Fruit fly (Drosophila melanogaster) whole organism, embryonic: ENCODE data around the gene Acp32CD.

Experiments
- C15 ChIP-seq: fragments of 200-800 bp; sonication (Bioruptor generic); IDR thresholded peaks from 3 replicates; pipeline ENCODE4 v1.3.6; 2022; ENCODE audit warnings: missing biosample characterization, missing genetic modification characterization
- CG10321 ChIP-seq: fragments of 200-800 bp; sonication (Bioruptor generic); IDR thresholded peaks from 2 replicates; pipeline ENCODE4 v1.3.6; 2022; ENCODE audit warnings: missing biosample characterization, missing genetic modification characterization
- CG10366 ChIP-seq: fragments of 200-800 bp; sonication (Bioruptor generic); IDR thresholded peaks from 2 replicates; pipeline ENCODE4 v1.3.6; 2022; ENCODE audit warnings: missing biosample characterization, missing genetic modification characterization
- CG11398 ChIP-seq: fragments of 200-800 bp; sonication (Bioruptor generic); optimal IDR thresholded peaks from 2 replicates; lab custom pipeline; 2016; ENCODE audit warnings: missing biosample characterization, missing genetic modification characterization
- CG11560 ChIP-seq: fragments of 200-800 bp; sonication (Bioruptor generic); IDR thresholded peaks from 3 replicates; pipeline ENCODE4 v1.3.6; 2022; ENCODE audit warnings: missing biosample characterization, missing genetic modification characterization
- CG12104 ChIP-seq: fragments of 200-800 bp; sonication (Bioruptor generic); optimal IDR thresholded peaks from 3 replicates; lab custom pipeline; 2016; ENCODE audit warnings: missing biosample characterization, missing genetic modification characterization
- CG12391 ChIP-seq: fragments of 200-800 bp; sonication (Bioruptor generic); optimal IDR thresholded peaks from 3 replicates; lab custom pipeline; 2018; ENCODE audit warnings: missing biosample characterization, mild to moderate bottlenecking, missing genetic modification characterization, moderate library complexity
- CG12744 ChIP-seq: fragments of 200-800 bp; sonication (Bioruptor generic); optimal IDR thresholded peaks from 2 replicates; lab custom pipeline; 2016; ENCODE audit warnings: missing biosample characterization, missing genetic modification characterization
- CG12769 ChIP-seq: fragments of 200-800 bp; sonication (Bioruptor generic); optimal IDR thresholded peaks from 2 replicates; lab custom pipeline; 2019; ENCODE audit warnings: missing biosample characterization, mild to moderate bottlenecking, missing genetic modification characterization, moderate library complexity
- CG13287 ChIP-seq: fragments of 200-800 bp; sonication (Bioruptor generic); IDR thresholded peaks from 2 replicates; pipeline ENCODE4 v1.3.6; 2022; ENCODE audit warnings: missing biosample characterization, missing genetic modification characterization; ENCODE audit not compliant: partially characterized antibody
- CG13296 ChIP-seq: fragments of 200-800 bp; sonication (Bioruptor generic); optimal IDR thresholded peaks from 3 replicates; lab custom pipeline; 2018; ENCODE audit warnings: missing biosample characterization, mild to moderate bottlenecking, missing genetic modification characterization
- CG13624 ChIP-seq: fragments of 200-800 bp; sonication (Bioruptor generic); optimal IDR thresholded peaks from 2 replicates; lab custom pipeline; 2016; ENCODE audit warnings: missing biosample characterization, missing genetic modification characterization
- CG16813 ChIP-seq: fragments of 200-800 bp; sonication (Bioruptor generic); IDR thresholded peaks from 3 replicates; pipeline ENCODE4 v1.3.6; 2022; ENCODE audit warnings: missing biosample characterization, missing genetic modification characterization; ENCODE audit not compliant: partially characterized antibody
- CG18764 ChIP-seq: fragments of 200-800 bp; sonication (Bioruptor generic); optimal IDR thresholded peaks from 3 replicates; lab custom pipeline; 2016; ENCODE audit warnings: missing biosample characterization, missing genetic modification characterization
- CG2120 ChIP-seq: fragments of 200-800 bp; sonication (Bioruptor generic); optimal IDR thresholded peaks from 3 replicates; lab custom pipeline; 2016; ENCODE audit warnings: missing biosample characterization, missing genetic modification characterization
- CG31224 ChIP-seq: fragments of 200-800 bp; sonication (Bioruptor generic); IDR thresholded peaks from 2 replicates; pipeline ENCODE4 v1.3.6; 2022; ENCODE audit warnings: missing biosample characterization, missing genetic modification characterization
- CG3281 ChIP-seq: fragments of 200-800 bp; sonication (Bioruptor generic); optimal IDR thresholded peaks from 3 replicates; lab custom pipeline; 2017; ENCODE audit warnings: missing biosample characterization, mild to moderate bottlenecking, missing genetic modification characterization
- CG34376 ChIP-seq: fragments of 200-800 bp; sonication (Bioruptor generic); optimal IDR thresholded peaks from 2 replicates; lab custom pipeline; 2018; ENCODE audit warnings: missing biosample characterization, mild to moderate bottlenecking, missing genetic modification characterization
- CG4617 ChIP-seq: fragments of 200-800 bp; sonication (Bioruptor generic); optimal IDR thresholded peaks from 3 replicates; lab custom pipeline; 2016; ENCODE audit warnings: missing biosample characterization, missing genetic modification characterization, borderline replicate concordance
- CG6654 ChIP-seq: fragments of 200-800 bp; sonication (Bioruptor generic); optimal IDR thresholded peaks from 2 replicates; lab custom pipeline; 2017; ENCODE audit warnings: missing biosample characterization, mild to moderate bottlenecking, missing genetic modification characterization
- CG6813 ChIP-seq: fragments of 200-800 bp; sonication (Bioruptor generic); optimal IDR thresholded peaks from 2 replicates; lab custom pipeline; 2017; ENCODE audit warnings: missing biosample characterization, missing genetic modification characterization, mild to moderate bottlenecking, moderate library complexity, missing genetic modification reagents
- CG7372 ChIP-seq: fragments of 200-800 bp; sonication (Bioruptor generic); IDR thresholded peaks from 2 replicates; pipeline ENCODE4 v1.3.6; 2022; ENCODE audit warnings: missing biosample characterization, missing genetic modification characterization
- Chrac-16 ChIP-seq: fragments of 200-800 bp; sonication (Bioruptor generic); optimal IDR thresholded peaks from 3 replicates; lab custom pipeline; 2016; ENCODE audit warnings: missing biosample characterization, missing genetic modification characterization
- Gsc ChIP-seq: fragments of 200-800 bp; sonication (Bioruptor generic); IDR thresholded peaks from 2 replicates; pipeline ENCODE4 v1.3.6; 2022; ENCODE audit warnings: missing biosample characterization, missing genetic modification characterization
- Hmr ChIP-seq: fragments of 200-800 bp; sonication (Bioruptor generic); optimal IDR thresholded peaks from 3 replicates; lab custom pipeline; 2017; ENCODE audit warnings: mild to moderate bottlenecking, missing biosample characterization, missing genetic modification reagents, missing genetic modification characterization
- Hmx ChIP-seq: fragments of 200-800 bp; sonication (Bioruptor generic); optimal IDR thresholded peaks from 2 replicates; lab custom pipeline; 2016; ENCODE audit warnings: missing biosample characterization, missing genetic modification characterization
- Hr3 ChIP-seq: fragments of 200-800 bp; sonication (Bioruptor generic); optimal IDR thresholded peaks from 3 replicates; lab custom pipeline; 2016; ENCODE audit warnings: missing biosample characterization, missing genetic modification characterization
- Jarid2 ChIP-seq: fragments of 200-800 bp; sonication (Bioruptor generic); optimal IDR thresholded peaks from 3 replicates; lab custom pipeline; 2017; ENCODE audit warnings: mild to moderate bottlenecking, missing biosample characterization, missing genetic modification reagents, missing genetic modification characterization
- Kr ChIP-seq: fragments of 200-800 bp; sonication (Bioruptor generic); optimal IDR thresholded peaks from 2 replicates; lab custom pipeline; 2017; ENCODE audit warnings: missing biosample characterization, mild to moderate bottlenecking, missing genetic modification characterization
- Nf-YB ChIP-seq: fragments of 200-800 bp; sonication (Bioruptor generic); optimal IDR thresholded peaks from 3 replicates; lab custom pipeline; 2019; ENCODE audit warnings: missing biosample characterization, mild to moderate bottlenecking, missing genetic modification characterization, moderate library complexity
- Six4 ChIP-seq: fragments of 200-800 bp; sonication (Bioruptor generic); optimal IDR thresholded peaks from 2 replicates; lab custom pipeline; 2016; ENCODE audit warnings: missing biosample characterization, missing genetic modification characterization
- Sox102F ChIP-seq: fragments of 200-800 bp; sonication (Bioruptor generic); optimal IDR thresholded peaks from 2 replicates; lab custom pipeline; 2018; ENCODE audit warnings: missing biosample characterization, mild to moderate bottlenecking, missing genetic modification characterization, moderate library complexity
- Sry-β ChIP-seq: fragments of 200-800 bp; sonication (Bioruptor generic); optimal IDR thresholded peaks from 2 replicates; lab custom pipeline; 2018; ENCODE audit warnings: missing biosample characterization, mild to moderate bottlenecking, missing genetic modification characterization, moderate library complexity
- Taf1 ChIP-seq: fragments of 200-800 bp; sonication (Bioruptor generic); IDR thresholded peaks from 2 replicates; pipeline ENCODE4 v1.3.6; 2022; ENCODE audit warnings: missing biosample characterization, missing genetic modification characterization
- amos ChIP-seq: fragments of 200-800 bp; sonication (Bioruptor generic); IDR thresholded peaks from 2 replicates; pipeline ENCODE4 v1.3.6; 2022; ENCODE audit warnings: missing biosample characterization, missing genetic modification characterization; ENCODE audit not compliant: partially characterized antibody
- bbx ChIP-seq: fragments of 200-800 bp; sonication (Bioruptor generic); IDR thresholded peaks from 2 replicates; pipeline ENCODE4 v1.3.6; 2022; ENCODE audit warnings: missing biosample characterization, missing genetic modification characterization; ENCODE audit not compliant: partially characterized antibody
- caup ChIP-seq: fragments of 200-800 bp; sonication (Bioruptor generic); optimal IDR thresholded peaks from 3 replicates; lab custom pipeline; 2017; ENCODE audit warnings: missing biosample characterization, mild to moderate bottlenecking, missing genetic modification characterization, moderate library complexity; ENCODE audit not compliant: severe bottlenecking
- corto ChIP-seq: fragments of 200-800 bp; sonication (Bioruptor generic); optimal IDR thresholded peaks from 2 replicates; lab custom pipeline; 2016; ENCODE audit warnings: missing biosample characterization, mild to moderate bottlenecking, missing genetic modification characterization, moderate library complexity
- fd64A ChIP-seq: fragments of 200-800 bp; sonication (Bioruptor generic); optimal IDR thresholded peaks from 3 replicates; lab custom pipeline; 2018; ENCODE audit warnings: missing biosample characterization, mild to moderate bottlenecking, missing genetic modification characterization
- grn ChIP-seq: fragments of 200-800 bp; sonication (Bioruptor generic); optimal IDR thresholded peaks from 3 replicates; lab custom pipeline; 2017; ENCODE audit warnings: missing biosample characterization, missing genetic modification characterization
- ind ChIP-seq: fragments of 200-800 bp; sonication (Bioruptor generic); optimal IDR thresholded peaks from 3 replicates; lab custom pipeline; 2016; ENCODE audit warnings: missing biosample characterization, missing genetic modification characterization
- pho ChIP-seq: fragments of 200-800 bp; sonication (Bioruptor generic); optimal IDR thresholded peaks from 2 replicates; lab custom pipeline; 2016; ENCODE audit warnings: missing biosample characterization, missing genetic modification characterization
- psq ChIP-seq: fragments of 200-800 bp; sonication (Bioruptor generic); optimal IDR thresholded peaks from 2 replicates; lab custom pipeline; 2017; ENCODE audit warnings: missing biosample characterization, missing genetic modification characterization
- ranshi ChIP-seq: fragments of 200-800 bp; sonication (Bioruptor generic); IDR thresholded peaks from 2 replicates; pipeline ENCODE4 v1.3.6; 2022; ENCODE audit warnings: missing biosample characterization, missing genetic modification characterization
- sens-2 ChIP-seq: fragments of 200-800 bp; sonication (Bioruptor generic); IDR thresholded peaks from 2 replicates; pipeline ENCODE4 v1.3.6; 2022; ENCODE audit warnings: missing biosample characterization, missing genetic modification characterization
- slbo ChIP-seq: fragments of 200-800 bp; sonication (Bioruptor generic); IDR thresholded peaks from 2 replicates; pipeline ENCODE4 v1.3.6; 2022; ENCODE audit warnings: missing biosample characterization, missing genetic modification characterization
- stwl ChIP-seq: fragments of 200-800 bp; sonication (Bioruptor generic); optimal IDR thresholded peaks from 3 replicates; lab custom pipeline; 2018; ENCODE audit warnings: missing biosample characterization, mild to moderate bottlenecking, missing genetic modification characterization, moderate library complexity
- tin ChIP-seq: fragments of 200-800 bp; sonication (Bioruptor generic); optimal IDR thresholded peaks from 3 replicates; lab custom pipeline; 2016; ENCODE audit warnings: missing biosample characterization, missing genetic modification characterization

Gene Acp32CD

DNA sequence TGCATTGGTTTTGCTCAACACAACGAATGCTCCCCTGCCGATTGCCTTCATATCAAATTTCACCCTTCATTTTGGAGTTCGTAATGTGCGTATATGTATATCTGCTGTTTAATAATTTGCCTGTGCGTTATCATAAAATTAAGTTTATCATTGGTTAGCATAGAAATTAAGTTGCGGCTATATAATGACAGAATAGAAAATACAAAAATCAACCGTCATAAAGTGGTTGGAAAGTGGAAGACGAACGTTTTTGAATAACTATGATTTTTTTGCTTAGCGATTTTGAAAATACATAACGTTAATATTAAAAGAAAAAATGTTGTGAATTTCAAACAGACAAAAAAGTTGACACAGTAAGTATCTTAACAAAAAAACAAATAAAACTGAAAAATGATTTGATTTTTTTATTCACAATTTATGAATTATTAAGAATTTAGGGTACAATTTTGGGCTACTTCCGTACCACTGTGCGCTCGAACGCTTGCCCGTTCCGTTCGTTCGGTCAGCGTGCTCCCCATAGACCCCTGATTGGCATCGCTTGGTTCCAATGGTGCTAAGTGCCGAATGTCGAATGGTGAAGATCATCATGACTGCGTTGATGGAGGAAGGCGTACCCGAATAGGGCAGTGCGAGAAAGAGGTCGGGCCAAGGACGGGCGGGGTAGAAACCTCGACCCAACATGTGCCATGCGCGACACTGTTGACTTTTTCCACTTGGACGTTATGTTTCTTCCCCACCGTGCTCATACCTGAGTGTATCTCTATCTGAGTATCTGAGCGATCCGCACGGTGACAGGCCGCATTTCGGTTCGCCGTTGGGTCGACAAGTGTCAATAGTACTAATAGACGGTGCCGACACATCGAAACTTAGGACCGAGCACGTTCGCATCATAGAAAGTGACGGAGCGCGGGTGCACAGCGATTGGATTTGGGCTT lies 22.4 kb downstream of the Acp32CD start (continued):
- TF ChIP-seq CG31224 (no peak), CG12104 (GFP tag; lab: Kevin White, UChicago) (peak; percentile 23), Kr (GFP tag; lab: Kevin White, UChicago) (no peak), CG13624 (no peak), Jarid2 (GFP tag; lab: Kevin White, UChicago) (no peak), CG4617 (GFP tag; lab: Kevin White, UChicago) (no peak), Sry-β (GFP tag; lab: Kevin White, UChicago) (no peak), CG13287 (GFP tag; lab: Robert Waterston, UW) (no peak), CG18764 (GFP tag; lab: Kevin White, UChicago) (no peak), corto (GFP tag; lab: Kevin White, UChicago) (no peak), grn (GFP tag; lab: Kevin White, UChicago) (peak; percentile 65), Hr3 (peak; percentile 51), CG11560 (tag; lab: Robert Waterston, UW) (no peak), CG16813 (no peak), CG7372 (no peak), stwl (tag; lab: Kevin White, UChicago) (no peak), CG6813 (GFP tag; lab: Kevin White, UChicago) (no peak), CG10321 (GFP tag; lab: Robert Waterston, UW) (0 out of 2 replicates have a peak, but pooled peaks have one; percentile 22), Gsc (no peak), Six4 (GFP tag; lab: Kevin White, UChicago) (no peak), Hmr (GFP tag; lab: Kevin White, UChicago) (peak; percentile 39), ind (GFP tag; lab: Kevin White, UChicago) (peak; percentile 30), slbo (GFP tag; lab: Robert Waterston, UW) (peak; percentile 43), CG34376 (GFP tag; lab: Kevin White, UChicago) (no peak), Hmx (GFP tag; lab: Kevin White, UChicago) (no peak), fd64A (GFP tag; lab: Kevin White, UChicago) (no peak), CG12744 (GFP tag; lab: Kevin White, UChicago) (no peak), CG2120 (peak; percentile 67), CG6654 (GFP tag; lab: Kevin White, UChicago) (no peak), Nf-YB (GFP tag; lab: Kevin White, UChicago) (peak; percentile 49), ranshi (peak; percentile 44; the same call in 1 of the 2 replicates), CG13296 (GFP tag; lab: Kevin White, UChicago) (no peak), CG3281 (GFP tag; lab: Kevin White, UChicago) (peak; percentile 20), bbx (no peak; the same call in 1 of the 2 replicates), amos (GFP tag; lab: Robert Waterston, UW) (no peak), CG10366 (peak; percentile 52), caup (GFP tag; lab: Kevin White, UChicago) (no peak), CG12769 (tag; lab: Kevin White, UChicago) (peak; percentile 68), tin (GFP tag; lab: Kevin White, UChicago) (peak; percentile 35), C15 (no peak), sens-2 (GFP tag; lab: Robert Waterston, UW) (no peak), Chrac-16 (peak; percentile 52), pho (GFP tag; lab: Kevin White, UChicago) (peak; percentile 47), CG12391 (tag; lab: Kevin White, UChicago) (peak; percentile 78), Taf1 (no peak), psq (GFP tag; lab: Kevin White, UChicago) (no peak), CG11398 (no peak), Sox102F (GFP tag; lab: Kevin White, UChicago) (peak; percentile 76)
